Worm (Caenorhabditis elegans) whole organism, early embryonic: ENCODE data around the gene inos-1.
A peak's percentile ranks its signal among the peaks of the same experiment; 100 is the strongest.

Source experiments
- B0310.2 ChIP-seq: sonication (generic microtip); optimal IDR thresholded peaks from 2 replicates; lab custom pipeline; 2016; ENCODE audit warnings: mild to moderate bottlenecking, missing genetic modification characterization, missing compliant biosample characterization
- F13C5.2 ChIP-seq: sonication (generic microtip); optimal IDR thresholded peaks from 2 replicates; lab custom pipeline; 2017; ENCODE audit warnings: mild to moderate bottlenecking, missing genetic modification characterization, inconsistent platforms, missing compliant biosample characterization
- aly-1 ChIP-seq: sonication (generic microtip); optimal IDR thresholded peaks from 2 replicates; lab custom pipeline; 2016; ENCODE audit warnings: missing genetic modification characterization, missing compliant biosample characterization
- ama-1 ChIP-seq: fragments of 150-350 bp; optimal IDR thresholded peaks from 2 replicates; lab custom pipeline; 2014
- ceh-13 ChIP-seq: fragments of 200-800 bp; sonication (Bioruptor generic); optimal IDR thresholded peaks from 2 replicates; lab custom pipeline; 2018; ENCODE audit warnings: mild to moderate bottlenecking, missing genetic modification characterization, missing compliant biosample characterization
- ceh-36 ChIP-seq: sonication (generic microtip); optimal IDR thresholded peaks from 2 replicates; lab custom pipeline; 2016; ENCODE audit warnings: missing genetic modification characterization, inconsistent platforms, missing compliant biosample characterization
- ets-7 ChIP-seq: sonication (generic microtip); optimal IDR thresholded peaks from 2 replicates; lab custom pipeline; 2016; ENCODE audit warnings: missing genotype, missing genetic modification characterization, missing compliant biosample characterization
- flt-1 ChIP-seq: fragments of 200-800 bp; sonication (Bioruptor generic); IDR thresholded peaks from 2 replicates; pipeline ENCODE4 v1.3.6; 2022; ENCODE audit warnings: missing genetic modification characterization, missing compliant biosample characterization
- hmbx-1 ChIP-seq: sonication (generic microtip); optimal IDR thresholded peaks from 2 replicates; lab custom pipeline; 2016; ENCODE audit warnings: mild to moderate bottlenecking, missing genetic modification characterization, missing compliant biosample characterization
- hmg-4 ChIP-seq: fragments of 200-800 bp; sonication (Bioruptor generic); optimal IDR thresholded peaks from 2 replicates; lab custom pipeline; 2018; ENCODE audit warnings: mild to moderate bottlenecking, missing genetic modification characterization, missing compliant biosample characterization
- hnd-1 ChIP-seq: sonication (generic microtip); optimal IDR thresholded peaks from 2 replicates; lab custom pipeline; 2016; ENCODE audit warnings: missing genetic modification characterization, missing compliant biosample characterization
- pes-1 ChIP-seq: fragments of 200-800 bp; sonication (Bioruptor generic); IDR thresholded peaks from 2 replicates; pipeline ENCODE4 v1.3.6; 2022; ENCODE audit warnings: missing genetic modification reagents, missing genetic modification characterization, missing compliant biosample characterization
- scrt-1 ChIP-seq: fragments of 200-800 bp; sonication (Bioruptor generic); IDR thresholded peaks from 2 replicates; pipeline ENCODE4 v1.3.6; 2022; ENCODE audit warnings: missing genetic modification characterization, missing compliant biosample characterization
- sea-1 ChIP-seq: fragments of 200-800 bp; sonication (Bioruptor generic); conservative IDR thresholded peaks from 2 replicates; pipeline ENCODE4 v1.3.6; 2022; ENCODE audit warnings: missing genetic modification characterization, missing compliant biosample characterization
- tbx-11 ChIP-seq: fragments of 200-800 bp; sonication (Bioruptor generic); IDR thresholded peaks from 2 replicates; pipeline ENCODE4 v1.3.6; 2022; ENCODE audit warnings: missing genetic modification characterization, missing compliant biosample characterization
- tbx-37 ChIP-seq: fragments of 200-800 bp; sonication (Bioruptor generic); conservative IDR thresholded peaks from 2 replicates; pipeline ENCODE4 v1.3.6; 2022; ENCODE audit warnings: missing genetic modification reagents, missing genetic modification characterization, missing compliant biosample characterization
- tra-4 ChIP-seq: sonication (generic microtip); optimal IDR thresholded peaks from 2 replicates; lab custom pipeline; 2017; ENCODE audit warnings: missing genetic modification characterization, missing compliant biosample characterization

The inos-1 gene

DNA sequence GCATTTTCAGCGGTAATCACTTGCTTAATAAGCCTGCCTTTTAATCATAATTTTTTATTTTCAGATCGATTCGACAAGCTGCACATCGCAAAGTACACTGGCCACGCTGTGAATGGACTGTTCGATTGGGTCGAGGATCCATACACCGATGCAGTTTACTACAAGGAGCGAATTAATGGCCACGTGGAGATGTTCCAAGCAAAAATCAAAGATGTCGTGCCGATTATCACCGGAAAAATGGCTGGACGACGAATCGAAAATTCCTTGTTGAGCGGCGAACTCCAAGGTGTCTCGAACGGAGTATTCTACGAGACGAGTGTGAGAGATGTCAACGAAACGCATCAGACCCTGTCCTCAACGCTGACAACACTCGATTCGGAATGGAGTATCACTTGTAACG is 27.3 kb upstream of the inos-1 start:
- TF ChIP-seq F13C5.2 (tag; lab: Kevin White, UChicago) (no peak), ceh-36 (tag; lab: Kevin White, UChicago) (no peak), flt-1 (GFP tag; lab: Robert Waterston, UW) (no peak), tra-4 (tag; lab: Kevin White, UChicago) (no peak), hnd-1 (tag; lab: Kevin White, UChicago) (no peak), hmbx-1 (no peak), ets-7 (tag; lab: Kevin White, UChicago) (no peak), tbx-37 (GFP tag; lab: Robert Waterston, UW) (no peak), scrt-1 (GFP tag; lab: Robert Waterston, UW) (no peak), ama-1 (lab: Kevin White, UChicago) (no peak), B0310.2 (tag; lab: Kevin White, UChicago) (no peak), pes-1 (no peak), tbx-11 (GFP tag; lab: Robert Waterston, UW) (no peak), hmg-4 (no peak), aly-1 (tag; lab: Kevin White, UChicago) (no peak), sea-1 (GFP tag; lab: Robert Waterston, UW) (no peak)

DNA sequence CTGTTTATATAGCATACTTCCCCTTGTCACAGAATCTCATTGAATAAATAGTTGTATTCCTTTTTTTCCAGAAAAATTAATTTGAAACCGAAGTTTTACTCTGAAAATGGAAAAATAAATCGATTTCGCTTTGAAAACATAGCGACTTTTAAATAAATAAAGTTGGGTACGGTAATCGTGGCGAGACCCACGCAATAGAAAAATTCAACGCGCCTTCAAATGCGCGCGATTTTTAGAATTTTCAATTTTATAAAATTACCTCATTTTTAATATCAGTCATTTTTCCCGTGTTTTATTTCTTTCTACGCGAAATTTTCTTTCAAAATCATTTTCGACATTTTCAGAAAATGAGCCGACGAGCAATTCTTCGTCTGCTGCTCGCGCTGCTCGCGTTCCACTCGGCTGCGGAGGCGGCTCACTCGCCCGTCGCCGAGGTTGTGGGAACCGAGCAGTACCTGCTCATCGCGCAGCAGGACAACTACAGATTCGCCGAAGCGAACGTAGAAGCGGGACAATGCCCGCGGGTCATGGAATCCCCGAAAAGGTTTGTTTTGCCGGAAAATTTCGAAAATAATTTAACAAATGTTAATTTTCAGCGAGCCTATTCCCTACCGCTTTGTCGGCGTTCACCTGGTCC is 26.5 kb upstream of the inos-1 start, which contains the start of gene F13D12.5:
Gene F13D12.5 (plus strand): TSS at position 345 of the 637 bp plus-strand sequence.
- TF ChIP-seq tra-4 (tag; lab: Kevin White, UChicago): peak; percentile 1
- no peak for TF ChIP-seq pes-1
- no peak for TF ChIP-seq tbx-37 (GFP tag; lab: Robert Waterston, UW)

- no peak for TF ChIP-seq hmg-4
- no peak for TF ChIP-seq pes-1
- TF ChIP-seq sea-1 (GFP tag; lab: Robert Waterston, UW): no peak
These were observed 25.5 kb upstream of the inos-1 start for ce11 chrII:11725615-11726014.

- TF ChIP-seq ceh-36 (tag; lab: Kevin White, UChicago): no peak
- TF ChIP-seq B0310.2 (tag; lab: Kevin White, UChicago): no peak
- TF ChIP-seq ama-1 (lab: Kevin White, UChicago): no peak
- no peak for TF ChIP-seq flt-1 (GFP tag; lab: Robert Waterston, UW)
- TF ChIP-seq hmg-4: no peak
These were observed 24.3 kb upstream of the inos-1 start for ce11 chrII:11724362-11724761.

DNA sequence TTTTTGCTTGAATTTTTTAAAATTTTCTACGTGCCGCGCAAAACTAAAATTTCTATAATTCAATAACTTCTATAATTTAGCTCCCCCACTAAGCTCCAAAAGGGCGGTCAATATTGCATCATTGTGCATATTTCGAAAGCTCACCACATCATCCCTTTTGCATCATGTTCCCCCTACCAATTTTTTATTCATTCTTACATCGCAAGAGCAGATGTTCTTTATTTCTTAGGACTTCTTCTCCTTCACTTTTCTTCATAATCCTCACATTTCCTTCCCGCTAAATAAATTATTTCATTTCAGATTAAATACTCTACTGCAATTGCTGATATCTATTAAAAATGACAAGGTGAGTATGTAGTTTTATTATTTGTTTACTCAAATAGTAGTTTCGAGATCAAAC is 23.8 kb upstream of the inos-1 start, which contains the start of gene ldh-1:
Gene ldh-1 (plus strand): TSS at position 301 of the 400 bp plus-strand sequence.
- no peak for TF ChIP-seq sea-1 (GFP tag; lab: Robert Waterston, UW)
- TF ChIP-seq ama-1 (lab: Kevin White, UChicago): no peak
- no peak for TF ChIP-seq aly-1 (tag; lab: Kevin White, UChicago)
- no peak for TF ChIP-seq flt-1 (GFP tag; lab: Robert Waterston, UW)
- TF ChIP-seq ceh-36 (tag; lab: Kevin White, UChicago): no peak
- no peak for TF ChIP-seq B0310.2 (tag; lab: Kevin White, UChicago)
- no peak for TF ChIP-seq hnd-1 (tag; lab: Kevin White, UChicago)
- no peak for TF ChIP-seq ets-7 (tag; lab: Kevin White, UChicago)
- TF ChIP-seq pes-1: no peak
- no peak for TF ChIP-seq hmg-4
- TF ChIP-seq hmbx-1: no peak
- no peak for TF ChIP-seq scrt-1 (GFP tag; lab: Robert Waterston, UW)
- no peak for TF ChIP-seq ceh-13 (GFP tag; lab: Kevin White, UChicago)

DNA sequence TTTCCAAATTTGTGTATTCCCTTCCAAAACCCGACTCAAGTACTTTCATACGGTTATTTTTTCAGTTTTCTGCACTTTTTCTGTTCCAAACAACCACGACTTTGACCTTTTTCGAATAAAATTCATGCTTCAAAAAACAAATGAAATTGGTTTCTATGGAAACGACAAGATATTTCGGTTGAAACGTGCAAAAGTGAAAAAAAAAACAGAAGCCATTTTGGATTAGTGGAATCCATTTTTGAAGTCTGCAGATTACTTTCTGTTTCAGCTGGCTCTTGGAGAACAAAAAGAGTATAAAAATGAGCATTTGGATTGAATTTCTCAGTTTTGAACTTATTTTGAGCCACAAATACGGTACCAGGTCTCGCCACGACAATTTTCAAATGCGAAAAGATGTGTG is 22.1 kb upstream of the inos-1 start:
- TF ChIP-seq B0310.2 (tag; lab: Kevin White, UChicago) (no peak), tbx-11 (GFP tag; lab: Robert Waterston, UW) (no peak), tra-4 (tag; lab: Kevin White, UChicago) (no peak), pes-1 (no peak), hmbx-1 (no peak)

DNA sequence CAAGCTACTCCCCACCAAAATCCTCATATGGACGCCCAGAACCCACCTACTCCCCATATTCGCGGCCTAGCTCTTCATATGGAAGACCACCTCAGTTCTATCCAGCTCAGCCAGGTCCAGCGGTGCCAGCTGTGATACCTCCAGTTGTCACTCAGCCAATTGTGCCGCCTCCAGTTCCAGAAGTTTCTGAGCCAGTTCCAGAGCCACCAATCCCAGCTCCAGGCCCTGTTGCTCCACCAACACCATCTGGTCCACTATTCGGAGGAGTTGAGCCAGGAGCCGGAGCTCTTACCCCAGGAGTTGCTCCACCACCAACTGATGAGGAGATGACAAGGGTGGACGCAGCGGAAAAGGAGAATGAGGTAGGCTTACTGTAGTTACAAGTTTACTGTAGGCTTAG is 21.5 kb upstream of the inos-1 start:
- TF ChIP-seq tbx-37 (GFP tag; lab: Robert Waterston, UW) (no peak), F13C5.2 (tag; lab: Kevin White, UChicago) (no peak), hmbx-1 (no peak), ceh-13 (GFP tag; lab: Kevin White, UChicago) (no peak), ets-7 (tag; lab: Kevin White, UChicago) (no peak), B0310.2 (tag; lab: Kevin White, UChicago) (no peak), flt-1 (GFP tag; lab: Robert Waterston, UW) (no peak), aly-1 (tag; lab: Kevin White, UChicago) (no peak), ceh-36 (tag; lab: Kevin White, UChicago) (no peak), scrt-1 (GFP tag; lab: Robert Waterston, UW) (no peak), sea-1 (GFP tag; lab: Robert Waterston, UW) (no peak), hnd-1 (tag; lab: Kevin White, UChicago) (no peak), ama-1 (lab: Kevin White, UChicago) (no peak), tra-4 (tag; lab: Kevin White, UChicago) (no peak), hmg-4 (no peak)

ce11 chrII:11720819-11721218 is 20.7 kb upstream of the inos-1 start:
- TF ChIP-seq sea-1 (GFP tag; lab: Robert Waterston, UW): no peak
- no peak for TF ChIP-seq tra-4 (tag; lab: Kevin White, UChicago)
- no peak for TF ChIP-seq tbx-11 (GFP tag; lab: Robert Waterston, UW)
- no peak for TF ChIP-seq hmg-4
- TF ChIP-seq hmbx-1: no peak
- no peak for TF ChIP-seq pes-1
- no peak for TF ChIP-seq flt-1 (GFP tag; lab: Robert Waterston, UW)
- TF ChIP-seq B0310.2 (tag; lab: Kevin White, UChicago): no peak
- no peak for TF ChIP-seq aly-1 (tag; lab: Kevin White, UChicago)
- no peak for TF ChIP-seq F13C5.2 (tag; lab: Kevin White, UChicago)
- TF ChIP-seq ceh-36 (tag; lab: Kevin White, UChicago): no peak
- TF ChIP-seq ama-1 (lab: Kevin White, UChicago): no peak
- TF ChIP-seq ets-7 (tag; lab: Kevin White, UChicago): no peak
